Fruit fly (Drosophila melanogaster): Measurements from ENCODE around the gene Pburs.

Pburs gene

dm6 chr2L:14394298-14395064 is 22.6 kb downstream of the Pburs start (continued):
- TF ChIP-seq CG15696 (tag; optimal IDR thresholded peaks at IDR 0.05) (no peak), sug (tag; optimal IDR thresholded peaks at IDR 0.05) (peak; percentile 76), Dbx (GFP tag; IDR thresholded peaks at IDR 0.05) (0 out of 3 replicates have a peak, but pooled peaks have one; percentile 7), Dad (GFP tag; optimal IDR thresholded peaks at IDR 0.05) (no peak), CG15514 (GFP tag; optimal IDR thresholded peaks at IDR 0.05) (peak; percentile 23), CG6272 (GFP tag; IDR thresholded peaks at IDR 0.05) (no peak), wor (GFP tag; IDR thresholded peaks at IDR 0.05) (no peak), gsb (GFP tag; IDR thresholded peaks at IDR 0.05) (peak; percentile 5; the same call in 1 of the 2 replicates), CG3407 (GFP tag; optimal IDR thresholded peaks at IDR 0.05) (no peak), CG10431 (GFP tag; optimal IDR thresholded peaks at IDR 0.05) (peak; percentile 65), CG7963 (GFP tag; IDR thresholded peaks at IDR 0.05; ENCODE audit: partially characterized antibody) (no peak), CG17328 (GFP tag; IDR thresholded peaks at IDR 0.05) (no peak), Bgb (GFP tag; IDR thresholded peaks at IDR 0.05; ENCODE audit: partially characterized antibody) (no peak), crol (GFP tag; IDR thresholded peaks at IDR 0.05) (no peak), Atf6 (GFP tag; IDR thresholded peaks at IDR 0.05) (no peak; the same call in 1 of the 2 replicates), ase (GFP tag; IDR thresholded peaks at IDR 0.05) (no peak), Antp (GFP tag; optimal IDR thresholded peaks at IDR 0.05) (no peak), CG4424 (GFP tag; optimal IDR thresholded peaks at IDR 0.05) (peak; percentile 16), CG2712 (tag; optimal IDR thresholded peaks at IDR 0.05) (peak; percentile 10), CG12071 (GFP tag; optimal IDR thresholded peaks at IDR 0.05) (peak; percentile 69), zfh2 (GFP tag; optimal IDR thresholded peaks at IDR 0.05) (no peak), CG4854 (GFP tag; optimal IDR thresholded peaks at IDR 0.05) (no peak), CG15479 (GFP tag; optimal IDR thresholded peaks at IDR 0.05) (no peak), fru (optimal IDR thresholded peaks at IDR 0.05) (no peak), pzg (GFP tag; optimal IDR thresholded peaks at IDR 0.05) (no peak), CG5180 (GFP tag; optimal IDR thresholded peaks at IDR 0.05) (peak; percentile 39), BtbVII (GFP tag; optimal IDR thresholded peaks at IDR 0.05) (peak; percentile 74), Gsc (GFP tag; IDR thresholded peaks at IDR 0.05) (no peak), CG7745 (tag; optimal IDR thresholded peaks at IDR 0.05) (peak; percentile 82), dm (GFP tag; optimal IDR thresholded peaks at IDR 0.05) (no peak), BEAF-32 (GFP tag; optimal IDR thresholded peaks at IDR 0.05) (no peak), cad (GFP tag; optimal IDR thresholded peaks at IDR 0.05) (peak; percentile 65), dan (GFP tag; IDR thresholded peaks at IDR 0.05) (no peak), ranshi (GFP tag; IDR thresholded peaks at IDR 0.05) (no peak), zfh1 (GFP tag; IDR thresholded peaks at IDR 0.05) (no peak), CG3847 (GFP tag; IDR thresholded peaks at IDR 0.05) (0 out of 2 replicates have a peak, but pooled peaks have one; percentile 7), cas (GFP tag; IDR thresholded peaks at IDR 0.05) (no peak), CG11456 (GFP tag; IDR thresholded peaks at IDR 0.05) (no peak), HLH3B (GFP tag; IDR thresholded peaks at IDR 0.05) (no peak), CG33213 (GFP tag; optimal IDR thresholded peaks at IDR 0.05) (no peak), CG14860 (GFP tag; IDR thresholded peaks at IDR 0.05; ENCODE audit: partially characterized antibody) (no peak), Sox100B (GFP tag; optimal IDR thresholded peaks at IDR 0.05) (peak; percentile 23), Hey (tag; optimal IDR thresholded peaks at IDR 0.05) (peak; percentile 27), ssp (GFP tag; IDR thresholded peaks at IDR 0.05) (no peak), CG17361 (GFP tag; IDR thresholded peaks at IDR 0.05) (peak; percentile 18; the same call in 1 of the 3 replicates), otp (GFP tag; IDR thresholded peaks at IDR 0.05) (no peak), MTF-1 (GFP tag; optimal IDR thresholded peaks at IDR 0.05; ENCODE audit: borderline replicate concordance) (peak; percentile 35), vnd (GFP tag; IDR thresholded peaks at IDR 0.05; ENCODE audit: partially characterized antibody) (no peak), chinmo (GFP tag; IDR thresholded peaks at IDR 0.05; ENCODE audit: partially characterized antibody) (0 out of 4 replicates have a peak, but pooled peaks have one; percentile 12), chn (GFP tag; optimal IDR thresholded peaks at IDR 0.05) (no peak)
